Worm (Caenorhabditis elegans) whole organism, L3 larva: ENCODE results near the gene T09A5.4.

Source experiments
- aly-2 ChIP-seq: fragments of 150-350 bp; optimal IDR thresholded peaks from 2 replicates; lab custom pipeline; 2014; ENCODE audit warnings: missing biosample characterization, missing genetic modification characterization
- ama-1 ChIP-seq: fragments of 150-350 bp; optimal IDR thresholded peaks from 2 replicates; lab custom pipeline; 2018
- ceh-16 ChIP-seq: sonication (generic microtip); optimal IDR thresholded peaks from 2 replicates; lab custom pipeline; 2017; ENCODE audit warnings: missing biosample characterization, missing genetic modification characterization
- ceh-28 ChIP-seq: fragments of 150-350 bp; optimal IDR thresholded peaks from 2 replicates; lab custom pipeline; 2014; ENCODE audit warnings: missing biosample characterization, missing genetic modification reagents, missing genetic modification characterization
- ceh-9 ChIP-seq: sonication (generic microtip); optimal IDR thresholded peaks from 2 replicates; lab custom pipeline; 2018; ENCODE audit warnings: missing biosample characterization, missing genetic modification characterization
- daf-12 ChIP-seq: fragments of 150-350 bp; optimal IDR thresholded peaks from 2 replicates; lab custom pipeline; 2014; ENCODE audit warnings: missing biosample characterization, missing genetic modification reagents, missing genetic modification characterization
- egl-27 ChIP-seq: sonication (generic microtip); optimal IDR thresholded peaks from 4 replicates; lab custom pipeline; 2017; ENCODE audit warnings: missing biosample characterization, missing genetic modification reagents, missing genetic modification characterization
- egl-5 ChIP-seq: fragments of 150-350 bp; optimal IDR thresholded peaks from 2 replicates; lab custom pipeline; 2017; ENCODE audit warnings: missing biosample characterization, missing genetic modification reagents, missing genetic modification characterization, inconsistent platforms
- elt-1 ChIP-seq: fragments of 150-350 bp; optimal IDR thresholded peaks from 2 replicates; lab custom pipeline; 2014; ENCODE audit warnings: missing biosample characterization, missing genetic modification characterization
- elt-2 ChIP-seq: sonication (generic microtip); optimal IDR thresholded peaks from 2 replicates; lab custom pipeline; 2016; ENCODE audit warnings: missing genetic modification reagents, mild to moderate bottlenecking, missing genetic modification characterization, missing compliant biosample characterization
- elt-3 ChIP-seq, 3 experiments: fragments of 150-350 bp in 1 of 3; sonication (generic microtip) in 2 of 3; optimal IDR thresholded peaks; 2 replicates in 2 of 3; 4 replicates in 1 of 3; lab custom pipeline; 2014 to 2017; ENCODE audit warnings: missing biosample characterization in 3 of 3, missing genetic modification characterization in 3 of 3
- eor-1 ChIP-seq, 2 experiments: fragments of 150-350 bp; optimal IDR thresholded peaks; 2 replicates each; lab custom pipeline; 2014 to 2018; ENCODE audit warnings: missing biosample characterization in 2 of 2, missing genetic modification characterization in 2 of 2
- fkh-10 ChIP-seq: sonication (generic microtip); optimal IDR thresholded peaks from 2 replicates; lab custom pipeline; 2017; ENCODE audit warnings: missing biosample characterization, missing genetic modification reagents, missing genetic modification characterization
- fkh-2 ChIP-seq: fragments of 150-350 bp; optimal IDR thresholded peaks from 2 replicates; lab custom pipeline; 2014; ENCODE audit warnings: missing biosample characterization, missing genetic modification reagents, missing genetic modification characterization
- fos-1 ChIP-seq: fragments of 150-350 bp; optimal IDR thresholded peaks from 2 replicates; lab custom pipeline; 2014; ENCODE audit warnings: missing biosample characterization, missing genetic modification characterization
- hmg-11 ChIP-seq: sonication (generic microtip); optimal IDR thresholded peaks from 2 replicates; lab custom pipeline; 2016; ENCODE audit warnings: missing genetic modification characterization, missing compliant biosample characterization
- jun-1 ChIP-seq: fragments of 150-350 bp; optimal IDR thresholded peaks from 2 replicates; lab custom pipeline; 2014; ENCODE audit warnings: missing biosample characterization, missing genetic modification reagents, missing genetic modification characterization
- lin-15B ChIP-seq: fragments of 150-350 bp; optimal IDR thresholded peaks from 2 replicates; lab custom pipeline; 2014; ENCODE audit warnings: missing biosample characterization, missing genetic modification characterization
- lin-39 ChIP-seq: fragments of 150-350 bp; optimal IDR thresholded peaks from 2 replicates; lab custom pipeline; 2018; ENCODE audit warnings: missing biosample characterization, missing genetic modification reagents, missing genetic modification characterization
- lsy-12 ChIP-seq: sonication (generic microtip); optimal IDR thresholded peaks from 2 replicates; lab custom pipeline; 2016; ENCODE audit warnings: mild to moderate bottlenecking, missing genetic modification characterization, missing compliant biosample characterization
- mdl-1 ChIP-seq: fragments of 150-350 bp; optimal IDR thresholded peaks from 2 replicates; lab custom pipeline; 2014; ENCODE audit warnings: missing biosample characterization, missing genetic modification characterization
- mml-1 ChIP-seq: fragments of 150-350 bp; sonication (generic microtip); optimal IDR thresholded peaks from 3 replicates; lab custom pipeline; 2014; ENCODE audit warnings: missing biosample characterization, missing genetic modification characterization
- nfya-1 ChIP-seq: sonication (generic microtip); optimal IDR thresholded peaks from 2 replicates; lab custom pipeline; 2017; ENCODE audit warnings: missing genetic modification characterization, mild to moderate bottlenecking, missing compliant biosample characterization, antibody characterized with exemption, moderate library complexity; ENCODE audit not compliant: insufficient read depth
- nhr-11 ChIP-seq: fragments of 150-350 bp; optimal IDR thresholded peaks from 2 replicates; lab custom pipeline; 2014; ENCODE audit warnings: missing biosample characterization, missing genetic modification characterization
- nhr-23 ChIP-seq: fragments of 150-350 bp; optimal IDR thresholded peaks from 2 replicates; lab custom pipeline; 2014; ENCODE audit warnings: missing biosample characterization, missing genetic modification reagents, missing genetic modification characterization
- nhr-237 ChIP-seq: fragments of 150-350 bp; optimal IDR thresholded peaks from 2 replicates; lab custom pipeline; 2014; ENCODE audit warnings: missing biosample characterization, missing genetic modification characterization
- nhr-25 ChIP-seq: sonication (generic microtip); optimal IDR thresholded peaks from 2 replicates; lab custom pipeline; 2017; ENCODE audit warnings: missing biosample characterization, missing genetic modification characterization
- nhr-43 ChIP-seq: sonication (generic microtip); optimal IDR thresholded peaks from 2 replicates; lab custom pipeline; 2016; ENCODE audit warnings: mild to moderate bottlenecking, missing genetic modification characterization, missing compliant biosample characterization; ENCODE audit not compliant: poor library complexity, severe bottlenecking
- nhr-67 ChIP-seq: fragments of 150-350 bp; optimal IDR thresholded peaks from 2 replicates; lab custom pipeline; 2014; ENCODE audit warnings: missing biosample characterization, missing genetic modification characterization
- nhr-76 ChIP-seq: fragments of 150-350 bp; sonication (generic microtip); optimal IDR thresholded peaks from 5 replicates; lab custom pipeline; 2014; ENCODE audit warnings: missing biosample characterization, missing genetic modification characterization
- nhr-77 ChIP-seq: fragments of 150-350 bp; optimal IDR thresholded peaks from 2 replicates; lab custom pipeline; 2014; ENCODE audit warnings: missing biosample characterization, missing genetic modification characterization
- pha-4 ChIP-seq: fragments of 150-350 bp; optimal IDR thresholded peaks from 2 replicates; lab custom pipeline; 2014; ENCODE audit warnings: missing biosample characterization, missing genetic modification reagents, missing genetic modification characterization
- pqm-1 ChIP-seq: fragments of 150-350 bp; optimal IDR thresholded peaks from 2 replicates; lab custom pipeline; 2017; ENCODE audit warnings: missing biosample characterization, missing genetic modification characterization, inconsistent platforms
- sea-2 ChIP-seq: fragments of 150-350 bp; sonication (generic microtip); optimal IDR thresholded peaks from 4 replicates; lab custom pipeline; 2014; ENCODE audit warnings: missing biosample characterization, missing genetic modification reagents, missing genetic modification characterization
- skn-1 ChIP-seq: fragments of 150-350 bp; optimal IDR thresholded peaks from 2 replicates; lab custom pipeline; 2014; ENCODE audit warnings: missing biosample characterization, missing genetic modification characterization
- snpc-4 ChIP-seq: fragments of 150-350 bp; optimal IDR thresholded peaks from 2 replicates; lab custom pipeline; 2014; ENCODE audit warnings: missing biosample characterization, missing genetic modification characterization
- tbx-2 ChIP-seq: sonication (generic microtip); optimal IDR thresholded peaks from 2 replicates; lab custom pipeline; 2016; ENCODE audit warnings: mild to moderate bottlenecking, missing genetic modification characterization, missing compliant biosample characterization
- unc-39 ChIP-seq: sonication (generic microtip); optimal IDR thresholded peaks from 4 replicates; lab custom pipeline; 2017; ENCODE audit warnings: missing biosample characterization, missing genetic modification characterization
- unc-62 ChIP-seq: fragments of 150-350 bp; sonication (generic microtip); optimal IDR thresholded peaks from 4 replicates; lab custom pipeline; 2014; ENCODE audit warnings: missing biosample characterization, missing genetic modification reagents, missing genetic modification characterization
- ztf-11 ChIP-seq: fragments of 150-350 bp; optimal IDR thresholded peaks from 2 replicates; lab custom pipeline; 2014; ENCODE audit warnings: missing biosample characterization, missing genetic modification characterization
- ztf-4 ChIP-seq: fragments of 150-350 bp; optimal IDR thresholded peaks from 2 replicates; lab custom pipeline; 2014; ENCODE audit warnings: missing biosample characterization, missing genetic modification characterization

T09A5.4 gene

DNA sequence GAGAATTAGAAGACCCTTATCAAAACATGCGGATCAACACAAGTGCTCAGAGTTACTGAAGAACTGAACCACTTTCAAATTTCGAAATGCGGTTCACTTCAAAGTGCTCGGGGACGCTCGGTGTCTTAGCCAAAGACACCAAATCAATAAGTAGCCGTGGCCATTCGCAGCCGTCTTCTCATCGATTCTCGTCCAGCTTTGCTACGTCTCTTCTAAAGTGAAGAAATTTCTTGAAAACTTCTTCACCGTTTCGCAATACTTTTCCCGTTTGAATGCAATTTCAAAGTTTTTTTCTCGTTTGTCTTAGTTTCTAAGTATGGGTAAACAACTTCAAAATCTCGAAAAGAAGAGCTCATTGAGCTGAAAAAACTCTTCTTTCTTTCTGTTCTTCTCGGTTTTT lies 38.9 kb downstream of the T09A5.4 start (continued):
- TF ChIP-seq nhr-67 (tag; lab: Kevin White, UChicago) (no peak), daf-12 (tag; lab: Kevin White, UChicago) (no peak), egl-5 (no peak), nhr-43 (tag; lab: Kevin White, UChicago) (no peak), aly-2 (no peak), skn-1 (no peak), hmg-11 (tag; lab: Kevin White, UChicago) (peak; percentile 18), eor-1 (tag; optimal IDR thresholded peaks at IDR 0.05; lab: Kevin White, UChicago) (no peak), fos-1 (tag; lab: Kevin White, UChicago) (no peak), nhr-76 (tag; lab: Kevin White, UChicago) (no peak), ceh-16 (no peak), unc-62 (GFP tag; lab: Kevin White, UChicago) (no peak), mdl-1 (tag; lab: Kevin White, UChicago) (no peak), nhr-77 (tag; lab: Kevin White, UChicago) (no peak), unc-39 (no peak), fkh-10 (GFP tag; lab: Kevin White, UChicago) (peak; percentile 31)

ce11 chrII:7887295-7887694 lies 41.3 kb downstream of the T09A5.4 start:
- TF ChIP-seq sea-2 (GFP tag; lab: Kevin White, UChicago) (peak; percentile 27), egl-5 (peak; percentile 72), snpc-4 (tag; lab: Kevin White, UChicago) (peak; percentile 45), elt-1 (tag; lab: Kevin White, UChicago) (no peak), nhr-237 (tag; lab: Kevin White, UChicago) (no peak), fkh-2 (tag; lab: Kevin White, UChicago) (peak; percentile 87), pqm-1 (tag; lab: Kevin White, UChicago) (no peak), unc-62 (GFP tag; lab: Kevin White, UChicago) (no peak), elt-3 (tag; optimal IDR thresholded peaks at IDR 0.05; lab: Kevin White, UChicago) (no peak), lin-15B (tag; lab: Kevin White, UChicago) (peak; percentile 7), lsy-12 (tag; lab: Kevin White, UChicago) (no peak), ceh-28 (tag; lab: Kevin White, UChicago) (peak; percentile 8), ztf-11 (tag; lab: Kevin White, UChicago) (no peak), mdl-1 (tag; lab: Kevin White, UChicago) (no peak), elt-2 (tag; lab: Kevin White, UChicago) (no peak), ama-1 (lab: Kevin White, UChicago) (peak; percentile 53), jun-1 (peak; percentile 22), nfya-1 (tag; lab: Kevin White, UChicago) (peak; percentile 63), ceh-16 (no peak), eor-1 (tag; optimal IDR thresholded peaks at IDR 0.05; lab: Kevin White, UChicago) (no peak), ceh-9 (tag; lab: Kevin White, UChicago) (no peak), egl-27 (tag; lab: Kevin White, UChicago) (no peak), pha-4 (peak; percentile 32), nhr-23 (tag; lab: Kevin White, UChicago) (peak; percentile 1), unc-39 (no peak), hmg-11 (tag; lab: Kevin White, UChicago) (peak; percentile 36), tbx-2 (tag; lab: Kevin White, UChicago) (no peak), fkh-10 (GFP tag; lab: Kevin White, UChicago) (peak; percentile 69), skn-1 (peak; percentile 19), mml-1 (tag; lab: Kevin White, UChicago) (no peak), daf-12 (tag; lab: Kevin White, UChicago) (no peak), lin-39 (tag; lab: Kevin White, UChicago) (peak; percentile 67), nhr-11 (tag; lab: Kevin White, UChicago) (peak; percentile 91), nhr-67 (tag; lab: Kevin White, UChicago) (no peak), fos-1 (tag; lab: Kevin White, UChicago) (no peak), nhr-25 (tag; lab: Kevin White, UChicago) (peak; percentile 61)
- TF ChIP-seq, all 47 proteins: peak for 17

DNA sequence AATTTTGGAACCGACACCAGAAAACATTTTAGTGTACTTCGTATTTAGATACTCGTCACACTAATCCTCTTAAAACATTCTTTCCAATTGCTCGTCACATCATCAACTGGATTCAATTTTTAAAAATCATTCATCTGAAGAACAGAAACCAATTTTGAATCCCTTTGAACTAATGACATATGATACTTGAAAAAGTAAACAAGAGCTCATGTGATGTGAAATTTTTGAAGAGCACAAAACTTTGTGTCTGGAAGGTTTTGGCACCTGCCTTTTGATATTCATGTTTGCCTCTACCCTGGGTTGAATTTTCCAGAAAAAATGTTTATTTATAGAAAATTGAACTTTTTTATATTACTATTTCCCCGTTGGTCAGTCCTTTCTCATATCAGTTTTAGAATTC lies 42.8 kb downstream of the T09A5.4 start:
- TF ChIP-seq ama-1 (lab: Kevin White, UChicago): no peak
- no peak for TF ChIP-seq eor-1 (tag; optimal IDR thresholded peaks at IDR 0.05; lab: Kevin White, UChicago)
- TF ChIP-seq mdl-1 (tag; lab: Kevin White, UChicago): no peak
- no peak for TF ChIP-seq snpc-4 (tag; lab: Kevin White, UChicago)
- TF ChIP-seq unc-62 (GFP tag; lab: Kevin White, UChicago): no peak
- TF ChIP-seq egl-5: no peak
- peak; percentile 15 for TF ChIP-seq pqm-1 (tag; lab: Kevin White, UChicago)
- no peak for TF ChIP-seq ztf-4 (tag; lab: Kevin White, UChicago)
- TF ChIP-seq elt-2 (tag; lab: Kevin White, UChicago): peak; percentile 43
- TF ChIP-seq pha-4: peak; percentile 89
- TF ChIP-seq egl-27 (tag; lab: Kevin White, UChicago): no peak
